Worm (Caenorhabditis elegans): ENCODE measurements around the gene R05F9.11.

R05F9.11 gene

ce11 chrII:4869793-4870343, 44.1 kb downstream of the R05F9.11 start:
- no peak for TF ChIP-seq hlh-1 (tag; optimal IDR thresholded peaks at IDR 0.05)
- TF ChIP-seq lsy-2 (tag; optimal IDR thresholded peaks at IDR 0.05), result no peak
- TF ChIP-seq nhr-237 (tag; optimal IDR thresholded peaks at IDR 0.05), result no peak
- no peak for TF ChIP-seq ceh-43 (GFP tag; optimal IDR thresholded peaks at IDR 0.05)
- TF ChIP-seq ceh-39 (tag; optimal IDR thresholded peaks at IDR 0.05), result no peak

- no peak for TF ChIP-seq zip-8 (tag; optimal IDR thresholded peaks at IDR 0.05)
- TF ChIP-seq hlh-1 (tag; optimal IDR thresholded peaks at IDR 0.05), result no peak
- TF ChIP-seq ceh-39 (tag; optimal IDR thresholded peaks at IDR 0.05), result no peak
- TF ChIP-seq unc-120 (tag; optimal IDR thresholded peaks at IDR 0.05; ENCODE audit: poor library complexity, severe bottlenecking), result no peak
- no peak for TF ChIP-seq lin-13 (tag; optimal IDR thresholded peaks at IDR 0.05)
- TF ChIP-seq elt-3 (tag; optimal IDR thresholded peaks at IDR 0.05), result no peak
- TF ChIP-seq sptf-1 (tag; optimal IDR thresholded peaks at IDR 0.05), result no peak
- TF ChIP-seq M03D4.4 (tag; optimal IDR thresholded peaks at IDR 0.05), result no peak
- no peak for TF ChIP-seq unc-62 (GFP tag; optimal IDR thresholded peaks at IDR 0.05)
- no peak for TF ChIP-seq mls-2 (tag; optimal IDR thresholded peaks at IDR 0.05)
- TF ChIP-seq tbx-8 (GFP tag; optimal IDR thresholded peaks at IDR 0.05), result no peak
- no peak for TF ChIP-seq mep-1 (tag; optimal IDR thresholded peaks at IDR 0.05)
- TF ChIP-seq nhr-76 (tag; optimal IDR thresholded peaks at IDR 0.05), result no peak
- no peak for TF ChIP-seq blmp-1 (tag; optimal IDR thresholded peaks at IDR 0.05)
- no peak for TF ChIP-seq snpc-4 (tag; optimal IDR thresholded peaks at IDR 0.05)
- TF ChIP-seq unc-39 (tag; optimal IDR thresholded peaks at IDR 0.05), result no peak
- no peak for TF ChIP-seq nhr-237 (tag; optimal IDR thresholded peaks at IDR 0.05)
Measured at ce11 chrII:4867476-4867875, 46.5 kb downstream of the R05F9.11 start, which contains the start of gene col-17. col-17 (minus strand) TSS chrII:4867576.

- TF ChIP-seq cnd-1 (tag; optimal IDR thresholded peaks at IDR 0.05), result no peak
Measured at ce11 chrII:4866045-4866444, 48.0 kb downstream of the R05F9.11 start.

- TF ChIP-seq sem-2 (GFP tag; optimal IDR thresholded peaks at IDR 0.05) (no peak), blmp-1 (tag; optimal IDR thresholded peaks at IDR 0.05) (no peak), ceh-39 (tag; optimal IDR thresholded peaks at IDR 0.05) (no peak), flh-1 (GFP tag; optimal IDR thresholded peaks at IDR 0.05) (no peak), sptf-1 (tag; optimal IDR thresholded peaks at IDR 0.05) (no peak)
Measured at ce11 chrII:4863357-4863756, 50.7 kb downstream of the R05F9.11 start, which contains the start of the genes mpst-4 and F11G11.14. mpst-4 (minus strand) TSS chrII:4863457. F11G11.14 (plus strand) TSS chrII:4863681.
